Fruit fly (Drosophila melanogaster): ENCODE results near the gene Aos1.
A peak's percentile ranks its signal among the peaks of the same experiment; 100 is the strongest.

Aos1 gene

DNA sequence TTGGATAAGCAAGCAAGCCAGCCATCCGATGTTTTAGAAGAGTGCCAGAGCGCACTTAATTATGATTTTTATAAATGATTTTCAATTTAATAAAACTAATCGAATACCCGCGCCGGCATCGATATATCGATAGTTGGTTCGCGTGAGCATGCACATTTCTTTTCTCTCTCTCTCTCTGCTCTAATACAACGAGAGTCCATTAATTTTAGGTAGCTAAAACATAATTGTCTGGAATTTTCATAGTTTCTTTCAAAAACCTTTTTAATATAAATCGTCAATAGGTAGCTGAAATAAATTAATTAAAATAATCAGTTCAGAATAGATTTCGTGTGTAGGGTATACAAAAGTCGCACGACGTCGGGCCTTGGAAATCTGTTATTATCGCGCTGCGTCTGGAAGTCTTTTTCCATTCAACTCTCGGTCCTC, 15.3 kb upstream of the Aos1 start, which contains the start of gene CG18549 (continued):
- TF ChIP-seq slp2 (GFP tag; optimal IDR thresholded peaks at IDR 0.05) (peak; percentile 99), kni (GFP tag; optimal IDR thresholded peaks at IDR 0.05) (peak; percentile 99), CG3726 (GFP tag; IDR thresholded peaks at IDR 0.05) (peak; percentile 100), gcm (GFP tag; optimal IDR thresholded peaks at IDR 0.05) (peak; percentile 100), gsb-n (tag; optimal IDR thresholded peaks at IDR 0.05) (peak; percentile 100), CG6854 (GFP tag; optimal IDR thresholded peaks at IDR 0.05) (peak; percentile 100), wor (GFP tag; IDR thresholded peaks at IDR 0.05) (peak; percentile 100), knrl (GFP tag; IDR thresholded peaks at IDR 0.05; ENCODE audit: partially characterized antibody) (peak; percentile 75), her (GFP tag; optimal IDR thresholded peaks at IDR 0.05) (peak; percentile 97), NFAT (GFP tag; IDR thresholded peaks at IDR 0.05) (peak; percentile 99), yki (optimal IDR thresholded peaks at IDR 0.05) (no peak), CG7928 (GFP tag; optimal IDR thresholded peaks at IDR 0.05) (peak; percentile 85), usp (GFP tag; optimal IDR thresholded peaks at IDR 0.05) (no peak), Myb (GFP tag; optimal IDR thresholded peaks at IDR 0.05) (peak; percentile 92), CG7987 (GFP tag; optimal IDR thresholded peaks at IDR 0.05) (peak; percentile 99), Bteb2 (GFP tag; optimal IDR thresholded peaks at IDR 0.05) (peak; percentile 99), lmd (GFP tag; IDR thresholded peaks at IDR 0.05) (peak; percentile 100), org-1 (GFP tag; optimal IDR thresholded peaks at IDR 0.05) (peak; percentile 99), fd64A (GFP tag; optimal IDR thresholded peaks at IDR 0.05) (peak; percentile 100), al (GFP tag; IDR thresholded peaks at IDR 0.05) (peak; percentile 99), CG16815 (GFP tag; optimal IDR thresholded peaks at IDR 0.05) (peak; percentile 99), Rfx (GFP tag; IDR thresholded peaks at IDR 0.05) (peak; percentile 100), TFAM (GFP tag; optimal IDR thresholded peaks at IDR 0.05) (peak; percentile 96), CG3407 (GFP tag; optimal IDR thresholded peaks at IDR 0.05) (peak; percentile 99), CG10543 (GFP tag; optimal IDR thresholded peaks at IDR 0.05) (peak; percentile 98), CG8944 (GFP tag; optimal IDR thresholded peaks at IDR 0.05) (peak; percentile 99), gce (GFP tag; IDR thresholded peaks at IDR 0.05) (peak; percentile 100), CG6791 (GFP tag; IDR thresholded peaks at IDR 0.05; ENCODE audit: partially characterized antibody) (peak; percentile 81), Usf (GFP tag; optimal IDR thresholded peaks at IDR 0.05) (peak; percentile 98), Hey (tag; optimal IDR thresholded peaks at IDR 0.05) (peak; percentile 97), CG31224 (GFP tag; IDR thresholded peaks at IDR 0.05) (peak; percentile 98), CG8388 (GFP tag; optimal IDR thresholded peaks at IDR 0.05) (peak; percentile 100), CG34422 (GFP tag; IDR thresholded peaks at IDR 0.05) (peak; percentile 100), CG7271 (tag; optimal IDR thresholded peaks at IDR 0.05) (peak; percentile 99), Bgb (GFP tag; IDR thresholded peaks at IDR 0.05; ENCODE audit: partially characterized antibody) (peak; percentile 82), CG2199 (GFP tag; IDR thresholded peaks at IDR 0.05) (peak; percentile 100), B-H1 (GFP tag; IDR thresholded peaks at IDR 0.05) (peak; percentile 100), Sox100B (GFP tag; optimal IDR thresholded peaks at IDR 0.05) (peak; percentile 100), Awh (GFP tag; IDR thresholded peaks at IDR 0.05) (peak; percentile 100), pb (GFP tag; optimal IDR thresholded peaks at IDR 0.05) (peak; percentile 98), eyg (GFP tag; optimal IDR thresholded peaks at IDR 0.05) (peak; percentile 99), CG17328 (GFP tag; IDR thresholded peaks at IDR 0.05) (peak; percentile 100), Six4 (GFP tag; optimal IDR thresholded peaks at IDR 0.05) (peak; percentile 99), Dll (GFP tag; IDR thresholded peaks at IDR 0.05; ENCODE audit: partially characterized antibody) (peak; percentile 90), CG8924 (tag; optimal IDR thresholded peaks at IDR 0.05) (peak; percentile 100), CG8290 (GFP tag; optimal IDR thresholded peaks at IDR 0.05) (peak; percentile 99), CG8290 (tag; optimal IDR thresholded peaks at IDR 0.05) (peak; percentile 95 to 99), CG1602 (GFP tag; optimal IDR thresholded peaks at IDR 0.05) (peak; percentile 100), Ssrp (tag; optimal IDR thresholded peaks at IDR 0.05) (peak; percentile 100), ham (GFP tag; IDR thresholded peaks at IDR 0.05) (peak; percentile 98), CG13775 (GFP tag; optimal IDR thresholded peaks at IDR 0.05) (peak; percentile 99), toy (GFP tag; IDR thresholded peaks at IDR 0.05) (peak; percentile 99)
